Worm (Caenorhabditis elegans) whole organism, L4/young adult: ENCODE results near the gene F38B6.2.

ENCODE experiments used
- dao-5 ChIP-seq: sonication (generic microtip); optimal IDR thresholded peaks from 2 replicates; lab custom pipeline; 2016; ENCODE audit warnings: missing genotype, missing genetic modification characterization, moderate library complexity, missing compliant biosample characterization
- him-1 ChIP-seq: sonication (generic microtip); optimal IDR thresholded peaks from 2 replicates; lab custom pipeline; 2016; ENCODE audit warnings: missing genotype, missing genetic modification reagents, missing genetic modification characterization, missing compliant biosample characterization

DNA sequence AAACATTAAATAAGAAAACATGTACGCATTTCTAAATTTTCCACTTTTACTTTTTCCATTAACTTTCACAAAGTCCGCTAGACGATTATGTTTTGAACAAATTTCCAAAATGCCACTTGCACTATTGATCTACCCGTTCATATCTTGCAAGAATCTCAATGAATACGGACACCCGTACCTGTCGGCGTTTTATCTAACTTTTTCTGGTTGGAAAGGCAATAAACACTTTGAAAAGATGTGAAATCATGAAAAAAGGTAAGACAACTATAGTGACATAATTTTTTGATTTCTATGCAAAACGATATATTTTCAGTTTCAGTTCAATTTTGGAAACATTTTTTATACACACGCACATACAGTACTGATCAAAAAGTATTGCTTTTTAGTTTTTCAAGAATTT, 26.6 kb upstream of the F38B6.2 start:
- no peak for TF ChIP-seq him-1 (tag; lab: Kevin White, UChicago)
- TF ChIP-seq dao-5 (tag; lab: Kevin White, UChicago), result no peak
